Worm (Caenorhabditis elegans): Measurements from ENCODE around the gene rnp-3.

ce11 chrIV:4141311-4141710 lies 32.6 kb upstream of the rnp-3 start, which contains the start of gene F49F1.11:
- no peak for TF ChIP-seq egl-27 (tag; optimal IDR thresholded peaks at IDR 0.05)
- TF ChIP-seq zip-2 (tag; optimal IDR thresholded peaks at IDR 0.05): no peak
- TF ChIP-seq snpc-4 (tag; optimal IDR thresholded peaks at IDR 0.05): no peak
- no peak for TF ChIP-seq unc-39 (tag; optimal IDR thresholded peaks at IDR 0.05)
- TF ChIP-seq lin-15B (tag; optimal IDR thresholded peaks at IDR 0.05): no peak
- TF ChIP-seq unc-62 (GFP tag; optimal IDR thresholded peaks at IDR 0.05 in 1 of 2): no peak
- no peak for TF ChIP-seq unc-62 (tag; optimal IDR thresholded peaks at IDR 0.05)
- TF ChIP-seq pqm-1 (tag; optimal IDR thresholded peaks at IDR 0.05): no peak
- TF ChIP-seq jun-1 (tag; optimal IDR thresholded peaks at IDR 0.05): no peak
- no peak for TF ChIP-seq ama-1 (optimal IDR thresholded peaks at IDR 0.05)
- no peak for TF ChIP-seq madf-9 (GFP tag; conservative IDR thresholded peaks at IDR 0.05)
- TF ChIP-seq fos-1 (tag; optimal IDR thresholded peaks at IDR 0.05): no peak
- no peak for TF ChIP-seq aha-1 (tag)
- no peak for TF ChIP-seq spr-1 (tag; optimal IDR thresholded peaks at IDR 0.05)
